Worm (Caenorhabditis elegans) whole organism, L4 larva: ENCODE measurements around the gene F43D2.6.

ENCODE experiments used
- Y48G9A.11 ChIP-seq: fragments of 200-800 bp; sonication (Bioruptor generic); IDR thresholded peaks from 2 replicates; pipeline ENCODE4 v1.3.6; 2022; ENCODE audit warnings: missing genetic modification reagents, missing genetic modification characterization, missing compliant biosample characterization
- ceh-28 ChIP-seq: fragments of 150-350 bp; optimal IDR thresholded peaks from 2 replicates; lab custom pipeline; 2014; ENCODE audit warnings: missing biosample characterization, missing genetic modification reagents, missing genetic modification characterization
- egl-43 ChIP-seq: fragments of 200-800 bp; sonication (Bioruptor generic); IDR thresholded peaks from 2 replicates; pipeline ENCODE4 v1.3.6; 2022; ENCODE audit warnings: missing genetic modification reagents, missing genetic modification characterization, missing compliant biosample characterization
- fkh-10 ChIP-seq: fragments of 150-350 bp; optimal IDR thresholded peaks from 2 replicates; lab custom pipeline; 2014; ENCODE audit warnings: missing biosample characterization, missing genetic modification reagents, missing genetic modification characterization
- nhr-28 ChIP-seq: fragments of 150-350 bp; optimal IDR thresholded peaks from 2 replicates; lab custom pipeline; 2014; ENCODE audit warnings: missing biosample characterization, missing genetic modification characterization
- unc-39 ChIP-seq: sonication (generic microtip); optimal IDR thresholded peaks from 2 replicates; lab custom pipeline; 2017; ENCODE audit warnings: missing biosample characterization, missing genetic modification characterization
- unc-62 ChIP-seq, 3 experiments: fragments of 150-350 bp in 1 of 3; sonication (generic microtip); optimal IDR thresholded peaks in 2 of 3; peaks in 1 of 3; 1 replicate in 1 of 3; 2 replicates in 2 of 3; lab custom pipeline; 2014 to 2017; ENCODE audit warnings: missing biosample characterization in 3 of 3, missing genetic modification characterization in 3 of 3, missing genetic modification reagents in 3 of 3, missing genotype in 1 of 3

DNA sequence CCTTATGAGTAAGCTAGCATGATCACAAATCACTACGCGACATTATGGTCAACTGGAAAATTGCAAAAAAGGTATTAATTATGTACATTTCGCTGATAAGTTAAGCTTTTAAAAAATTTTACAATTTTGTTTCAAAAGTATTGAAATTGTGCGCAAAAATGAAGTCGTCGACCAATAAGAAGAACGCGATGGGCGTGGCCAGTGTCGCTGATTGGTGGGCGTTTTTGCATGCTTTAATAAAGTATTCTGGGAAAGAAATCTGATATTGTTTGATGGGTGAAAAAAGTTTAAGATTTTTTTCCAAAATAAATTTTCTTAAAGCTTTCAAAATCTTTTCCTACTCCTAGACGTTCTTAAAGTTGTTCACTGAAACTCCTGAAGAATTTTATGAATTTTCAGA is 43.3 kb upstream of the F43D2.6 start:
- no peak for TF ChIP-seq fkh-10 (GFP tag; lab: Kevin White, UChicago)
- no peak for TF ChIP-seq ceh-28 (tag; lab: Kevin White, UChicago)
- no peak for TF ChIP-seq unc-39 (tag; lab: Kevin White, UChicago)
- TF ChIP-seq unc-62 (GFP tag; optimal IDR thresholded peaks at IDR 0.05 in 1 of 2; lab: Kevin White, UChicago): no peak
- no peak for TF ChIP-seq unc-62 (tag; optimal IDR thresholded peaks at IDR 0.05; lab: Kevin White, UChicago)
- TF ChIP-seq egl-43 (GFP tag; lab: Robert Waterston, UW): no peak
- no peak for TF ChIP-seq Y48G9A.11 (GFP tag; lab: Robert Waterston, UW)
- TF ChIP-seq nhr-28: no peak
